Fruit fly (Drosophila melanogaster) whole organism, wandering third instar larva: ENCODE results near the gene Spn28Da.

Source experiments
- Abd-B ChIP-seq: fragments of >200 bp; optimal IDR thresholded peaks from 2 replicates; lab custom pipeline; 2017; ENCODE audit warnings: missing biosample characterization, missing genetic modification characterization
- CG32264 ChIP-seq: fragments of 200-800 bp; sonication (Bioruptor generic); optimal IDR thresholded peaks from 2 replicates; lab custom pipeline; 2016; ENCODE audit warnings: missing biosample characterization, missing genetic modification characterization
- CG9705 ChIP-seq: fragments of 200-800 bp; sonication (Bioruptor generic); optimal IDR thresholded peaks from 2 replicates; lab custom pipeline; 2018; ENCODE audit warnings: missing biosample characterization, mild to moderate bottlenecking, missing genetic modification characterization
- CrebA ChIP-seq: fragments of 200-800 bp; sonication (Bioruptor generic); optimal IDR thresholded peaks from 2 replicates; lab custom pipeline; 2016; ENCODE audit warnings: missing biosample characterization, mild to moderate bottlenecking, missing genetic modification characterization, borderline replicate concordance
- Dfd ChIP-seq: fragments of >200 bp; optimal IDR thresholded peaks from 2 replicates; lab custom pipeline; 2017; ENCODE audit warnings: missing biosample characterization, missing genetic modification characterization
- GATAd ChIP-seq: sonication (Bioruptor generic); optimal IDR thresholded peaks from 2 replicates; lab custom pipeline; 2016; ENCODE audit warnings: missing biosample characterization, missing genetic modification characterization
- HLH106 ChIP-seq: fragments of 200-800 bp; optimal IDR thresholded peaks from 3 replicates; lab custom pipeline; 2019; ENCODE audit warnings: missing biosample characterization, mild to moderate bottlenecking, missing genetic modification characterization, moderate library complexity
- Hnf4 ChIP-seq: fragments of 200-800 bp; sonication (Bioruptor generic); optimal IDR thresholded peaks from 2 replicates; lab custom pipeline; 2016; ENCODE audit warnings: missing biosample characterization, mild to moderate bottlenecking, missing genetic modification characterization
- Hr78 ChIP-seq: fragments of >200 bp; optimal IDR thresholded peaks from 2 replicates; lab custom pipeline; 2017; ENCODE audit warnings: missing biosample characterization, missing genetic modification characterization
- Hr83 ChIP-seq: fragments of 200-300 bp; sonication (Bioruptor generic); optimal IDR thresholded peaks from 2 replicates; lab custom pipeline; 2016; ENCODE audit warnings: missing biosample characterization, mild to moderate bottlenecking, missing genetic modification characterization, moderate library complexity; ENCODE audit not compliant: poor library complexity, severe bottlenecking
- Jra ChIP-seq: sonication (Bioruptor generic); optimal IDR thresholded peaks from 2 replicates; lab custom pipeline; 2016; ENCODE audit warnings: missing biosample characterization, missing genetic modification characterization
- Myc ChIP-seq: fragments of >200 bp; optimal IDR thresholded peaks from 2 replicates; lab custom pipeline; 2017
- N ChIP-seq: fragments of >200 bp; optimal IDR thresholded peaks from 2 replicates; lab custom pipeline; 2018; ENCODE audit warnings: missing biosample characterization, missing external identifiers, missing genetic modification characterization
- OdsH ChIP-seq: fragments of 200-800 bp; sonication (Bioruptor generic); optimal IDR thresholded peaks from 2 replicates; lab custom pipeline; 2016; ENCODE audit warnings: missing biosample characterization, mild to moderate bottlenecking, missing genetic modification characterization
- Rel ChIP-seq, 2 experiments: fragments of 200-800 bp; sonication (Bioruptor generic) in 1 of 2; optimal IDR thresholded peaks; 2 replicates in 1 of 2; 3 replicates in 1 of 2; lab custom pipeline; 2016 to 2019; ENCODE audit warnings: mild to moderate bottlenecking in 2 of 2, missing biosample characterization in 2 of 2, missing genetic modification characterization in 2 of 2, moderate library complexity in 1 of 2
- Sp1 ChIP-seq: fragments of 200-800 bp; sonication (Bioruptor generic); optimal IDR thresholded peaks from 3 replicates; lab custom pipeline; 2019; ENCODE audit warnings: missing biosample characterization, mild to moderate bottlenecking, missing genetic modification characterization, moderate library complexity
- Vsx2 ChIP-seq: fragments of 200-300, 225-300 bp; sonication (Bioruptor generic); optimal IDR thresholded peaks from 2 replicates; lab custom pipeline; 2018; ENCODE audit warnings: missing biosample characterization, missing genetic modification characterization; ENCODE audit not compliant: partially characterized antibody
- br ChIP-seq: fragments of 200-800 bp; sonication (Bioruptor generic); optimal IDR thresholded peaks from 2 replicates; lab custom pipeline; 2016; ENCODE audit warnings: missing biosample characterization, missing genetic modification characterization
- brk ChIP-seq: fragments of 200-800 bp; sonication (Bioruptor generic); optimal IDR thresholded peaks from 2 replicates; lab custom pipeline; 2016; ENCODE audit warnings: missing biosample characterization, mild to moderate bottlenecking, missing genetic modification characterization
- dl ChIP-seq, 2 experiments: fragments of 175-275, 200-275 bp in 1 of 2; fragments of 200-275 bp in 1 of 2; sonication (Bioruptor generic); optimal IDR thresholded peaks; lab custom pipeline; 2018; ENCODE audit warnings: mild to moderate bottlenecking in 2 of 2, missing biosample characterization in 2 of 2, missing genetic modification characterization in 2 of 2, moderate library complexity in 2 of 2; ENCODE audit not compliant: partially characterized antibody in 2 of 2, insufficient read depth in 1 of 2
- dmrt93B ChIP-seq: fragments of 200-800 bp; sonication (Bioruptor generic); optimal IDR thresholded peaks from 2 replicates; lab custom pipeline; 2018; ENCODE audit warnings: missing biosample characterization, mild to moderate bottlenecking, missing genetic modification characterization
- dsf ChIP-seq: sonication (Bioruptor generic); optimal IDR thresholded peaks from 2 replicates; lab custom pipeline; 2016; ENCODE audit warnings: missing biosample characterization, missing genetic modification characterization, borderline replicate concordance
- ey ChIP-seq: fragments of 200-800 bp; sonication (Bioruptor generic); optimal IDR thresholded peaks from 2 replicates; lab custom pipeline; 2016; ENCODE audit warnings: missing biosample characterization, missing genetic modification characterization
- foxo ChIP-seq, 2 experiments: fragments of 200-800 bp; sonication (Bioruptor generic); optimal IDR thresholded peaks; 2 replicates in 1 of 2; 3 replicates in 1 of 2; lab custom pipeline; 2016 to 2017; ENCODE audit warnings: missing biosample characterization in 2 of 2, missing genetic modification characterization in 2 of 2
- fru ChIP-seq: fragments of 200-800 bp; sonication (Bioruptor generic); optimal IDR thresholded peaks from 3 replicates; lab custom pipeline; 2016; ENCODE audit warnings: missing biosample characterization, mild to moderate bottlenecking, missing genetic modification characterization
- h ChIP-seq: fragments of 200-800 bp; sonication (Bioruptor generic); optimal IDR thresholded peaks from 3 replicates; lab custom pipeline; 2016; ENCODE audit warnings: missing biosample characterization, mild to moderate bottlenecking, missing genetic modification characterization
- jim ChIP-seq: fragments of 175-275, 200-325 bp; sonication (Bioruptor generic); optimal IDR thresholded peaks from 2 replicates; lab custom pipeline; 2016; ENCODE audit warnings: missing biosample characterization, mild to moderate bottlenecking, missing genetic modification characterization
- lola ChIP-seq: fragments of >200 bp; optimal IDR thresholded peaks from 2 replicates; lab custom pipeline; 2017; ENCODE audit warnings: missing biosample characterization, missing genetic modification characterization
- psq ChIP-seq: fragments of 200-800 bp; sonication (Bioruptor generic); optimal IDR thresholded peaks from 3 replicates; lab custom pipeline; 2017; ENCODE audit warnings: missing biosample characterization, mild to moderate bottlenecking, missing genetic modification characterization, moderate library complexity
- rgr ChIP-seq: fragments of 200-800 bp; sonication (Bioruptor generic); optimal IDR thresholded peaks from 3 replicates; lab custom pipeline; 2016; ENCODE audit warnings: missing biosample characterization, mild to moderate bottlenecking, missing genetic modification characterization
- sage ChIP-seq: fragments of 200-800 bp; sonication (Bioruptor generic); optimal IDR thresholded peaks from 2 replicates; lab custom pipeline; 2016; ENCODE audit warnings: missing biosample characterization, mild to moderate bottlenecking, missing genetic modification characterization
- sv ChIP-seq: fragments of 200-800 bp; sonication (Bioruptor generic); optimal IDR thresholded peaks from 3 replicates; lab custom pipeline; 2016; ENCODE audit warnings: missing biosample characterization, missing genetic modification characterization
- tai ChIP-seq: sonication (Bioruptor generic); optimal IDR thresholded peaks from 2 replicates; lab custom pipeline; 2016; ENCODE audit warnings: missing biosample characterization, missing genetic modification characterization
- usp ChIP-seq: fragments of >200 bp; optimal IDR thresholded peaks from 2 replicates; lab custom pipeline; 2017; ENCODE audit warnings: missing biosample characterization, missing genetic modification characterization
- woc ChIP-seq: sonication (Bioruptor generic); optimal IDR thresholded peaks from 2 replicates; lab custom pipeline; 2016; ENCODE audit warnings: missing biosample characterization, mild to moderate bottlenecking, missing genetic modification characterization

Gene Spn28Da

dm6 chr2L:7889029-7889428, at the start of gene Spn28Da:
Spn28Da (minus strand) TSS chr2L:7889129.
- TF ChIP-seq Rel (GFP tag; optimal IDR thresholded peaks at IDR 0.05; lab: Kevin White, UChicago), result no peak
- no peak for TF ChIP-seq Rel (tag; optimal IDR thresholded peaks at IDR 0.05; lab: Kevin White, UChicago)

dm6 chr2L:7938488-7938887, 49.6 kb upstream of the Spn28Da start:
- no peak for TF ChIP-seq h (GFP tag; lab: Kevin White, UChicago)
- TF ChIP-seq N (GFP tag; lab: Kevin White, UChicago), result no peak
- TF ChIP-seq Dfd, result no peak
- TF ChIP-seq OdsH (GFP tag; lab: Kevin White, UChicago), result no peak
- TF ChIP-seq rgr (GFP tag; lab: Kevin White, UChicago), result no peak
- no peak for TF ChIP-seq CrebA (GFP tag; lab: Kevin White, UChicago)
- TF ChIP-seq brk (GFP tag; lab: Kevin White, UChicago), result no peak
- TF ChIP-seq Jra (GFP tag; lab: Kevin White, UChicago), result no peak
- TF ChIP-seq lola (GFP tag; lab: Kevin White, UChicago), result no peak
- no peak for TF ChIP-seq fru (GFP tag; lab: Kevin White, UChicago)
- TF ChIP-seq usp (GFP tag; lab: Kevin White, UChicago), result no peak
- TF ChIP-seq Vsx2, result no peak
- no peak for TF ChIP-seq Sp1
- no peak for TF ChIP-seq Abd-B (GFP tag; lab: Kevin White, UChicago)

dm6 chr2L:7936391-7936790, 47.5 kb upstream of the Spn28Da start:
- no peak for TF ChIP-seq Hnf4 (GFP tag; lab: Kevin White, UChicago)

dm6 chr2L:7933186-7933585, 44.3 kb upstream of the Spn28Da start:
- TF ChIP-seq Hnf4 (GFP tag; lab: Kevin White, UChicago) (no peak), sage (no peak), jim (GFP tag; lab: Kevin White, UChicago) (no peak), Abd-B (GFP tag; lab: Kevin White, UChicago) (no peak), Hr78 (GFP tag; lab: Kevin White, UChicago) (no peak)

- no peak for TF ChIP-seq CrebA (GFP tag; lab: Kevin White, UChicago)
- peak; percentile 61 for TF ChIP-seq h (GFP tag; lab: Kevin White, UChicago)
- TF ChIP-seq psq, result peak; percentile 49
- TF ChIP-seq rgr (GFP tag; lab: Kevin White, UChicago), result peak; percentile 32
- TF ChIP-seq Abd-B (GFP tag; lab: Kevin White, UChicago), result no peak
- TF ChIP-seq sv (GFP tag; lab: Kevin White, UChicago), result no peak
- TF ChIP-seq CG9705, result peak; percentile 9
- peak; percentile 43 for TF ChIP-seq ey
- TF ChIP-seq Myc (lab: Kevin White, UChicago), result no peak
- TF ChIP-seq br (GFP tag; lab: Kevin White, UChicago), result no peak
- TF ChIP-seq tai (GFP tag; lab: Kevin White, UChicago), result no peak
- peak; percentile 17 for TF ChIP-seq OdsH (GFP tag; lab: Kevin White, UChicago)
- peak; percentile 13 for TF ChIP-seq woc (GFP tag; lab: Kevin White, UChicago)
- peak; percentile 23 for TF ChIP-seq dmrt93B (GFP tag; lab: Kevin White, UChicago)
- peak; percentile 21 for TF ChIP-seq Sp1
- peak; percentile 52 for TF ChIP-seq HLH106 (tag; lab: Kevin White, UChicago)
- TF ChIP-seq fru (GFP tag; lab: Kevin White, UChicago), result peak; percentile 57
- no peak for TF ChIP-seq sage
- TF ChIP-seq foxo (GFP tag; optimal IDR thresholded peaks at IDR 0.05; lab: Kevin White, UChicago), result peak in 1 of 2 experiments; percentile 47
Measured at dm6 chr2L:7932091-7932769, 43.3 kb upstream of the Spn28Da start.

dm6 chr2L:7931218-7931617, 42.3 kb upstream of the Spn28Da start:
- TF ChIP-seq CG32264 (GFP tag; lab: Kevin White, UChicago), result no peak
- TF ChIP-seq CrebA (GFP tag; lab: Kevin White, UChicago), result no peak
- TF ChIP-seq dl (GFP tag; optimal IDR thresholded peaks at IDR 0.05; lab: Kevin White, UChicago; ENCODE audit: insufficient read depth in 1 of 2, partially characterized antibody in 2 of 2), result no peak
- TF ChIP-seq GATAd, result no peak
- no peak for TF ChIP-seq tai (GFP tag; lab: Kevin White, UChicago)
- TF ChIP-seq usp (GFP tag; lab: Kevin White, UChicago), result no peak
- TF ChIP-seq Rel (GFP tag; optimal IDR thresholded peaks at IDR 0.05; lab: Kevin White, UChicago), result no peak
- no peak for TF ChIP-seq Rel (tag; optimal IDR thresholded peaks at IDR 0.05; lab: Kevin White, UChicago)
- no peak for TF ChIP-seq Jra (GFP tag; lab: Kevin White, UChicago)
- no peak for TF ChIP-seq CG9705
- no peak for TF ChIP-seq Abd-B (GFP tag; lab: Kevin White, UChicago)
- TF ChIP-seq dsf (GFP tag; lab: Kevin White, UChicago), result no peak
- no peak for TF ChIP-seq Dfd
- TF ChIP-seq fru (GFP tag; lab: Kevin White, UChicago), result no peak
- TF ChIP-seq h (GFP tag; lab: Kevin White, UChicago), result no peak
- no peak for TF ChIP-seq OdsH (GFP tag; lab: Kevin White, UChicago)
- no peak for TF ChIP-seq Hnf4 (GFP tag; lab: Kevin White, UChicago)
- TF ChIP-seq Hr83, result no peak
- no peak for TF ChIP-seq rgr (GFP tag; lab: Kevin White, UChicago)
